Worm (Caenorhabditis elegans): ENCODE measurements around the gene dna-2.

DNA sequence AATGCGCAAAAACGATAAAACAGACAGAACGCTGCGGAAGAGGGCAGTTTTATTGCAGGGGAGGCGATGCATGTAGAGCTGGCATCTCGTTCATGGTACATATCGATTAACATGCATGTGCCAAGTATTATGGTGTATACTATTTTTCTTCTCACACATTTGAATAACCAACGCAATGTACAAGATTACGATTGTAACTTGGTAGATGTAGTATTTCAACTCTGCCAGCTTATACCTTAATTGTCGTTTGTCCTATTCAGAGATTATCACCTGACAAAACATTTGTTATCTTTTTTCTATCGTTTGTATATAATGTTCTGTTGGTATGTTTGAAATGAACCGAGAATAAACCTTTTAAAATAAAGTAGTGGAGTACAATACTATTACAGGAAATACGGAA lies 51.7 kb downstream of the dna-2 start, which contains the start of gene pes-5:
- TF ChIP-seq gmeb-2 (tag; optimal IDR thresholded peaks at IDR 0.05) (no peak), nhr-11 (tag; optimal IDR thresholded peaks at IDR 0.05) (no peak), fkh-6 (tag; optimal IDR thresholded peaks at IDR 0.05) (no peak), ets-4 (tag; optimal IDR thresholded peaks at IDR 0.05) (no peak), ama-1 (optimal IDR thresholded peaks at IDR 0.05) (no peak), lin-11 (tag; optimal IDR thresholded peaks at IDR 0.05) (no peak), ceh-19 (GFP tag; optimal IDR thresholded peaks at IDR 0.05) (no peak), dve-1 (tag; optimal IDR thresholded peaks at IDR 0.05) (no peak), ceh-9 (tag; optimal IDR thresholded peaks at IDR 0.05) (no peak), hlh-15 (tag; optimal IDR thresholded peaks at IDR 0.05) (no peak)
